Fruit fly (Drosophila melanogaster) whole organism, embryonic: Measurements from ENCODE around the gene IntS6.
A peak's percentile ranks its signal among the peaks of the same experiment; 100 is the strongest.

Experiments
- CG10431 ChIP-seq: fragments of 200-800 bp; sonication (Bioruptor generic); optimal IDR thresholded peaks from 3 replicates; lab custom pipeline; 2018; ENCODE audit warnings: missing biosample characterization, mild to moderate bottlenecking, missing genetic modification characterization
- CG12219 ChIP-seq: fragments of 200-800 bp; sonication (Bioruptor generic); optimal IDR thresholded peaks from 3 replicates; lab custom pipeline; 2018; ENCODE audit warnings: missing biosample characterization, mild to moderate bottlenecking, missing genetic modification characterization
- CG12744 ChIP-seq: fragments of 200-800 bp; sonication (Bioruptor generic); optimal IDR thresholded peaks from 2 replicates; lab custom pipeline; 2016; ENCODE audit warnings: missing biosample characterization, missing genetic modification characterization
- CG13287 ChIP-seq: fragments of 200-800 bp; sonication (Bioruptor generic); IDR thresholded peaks from 2 replicates; pipeline ENCODE4 v1.3.6; 2022; ENCODE audit warnings: missing biosample characterization, missing genetic modification characterization; ENCODE audit not compliant: partially characterized antibody
- CG13624 ChIP-seq: fragments of 200-800 bp; sonication (Bioruptor generic); optimal IDR thresholded peaks from 2 replicates; lab custom pipeline; 2016; ENCODE audit warnings: missing biosample characterization, missing genetic modification characterization
- CG14014 ChIP-seq: fragments of 200-800 bp; sonication (Bioruptor generic); IDR thresholded peaks from 2 replicates; pipeline ENCODE4 v1.3.6; 2022; ENCODE audit warnings: missing biosample characterization, missing genetic modification characterization
- CG15073 ChIP-seq: fragments of 200-800 bp; sonication (Bioruptor generic); optimal IDR thresholded peaks from 2 replicates; lab custom pipeline; 2016; ENCODE audit warnings: missing biosample characterization, missing genetic modification characterization
- CG15514 ChIP-seq: fragments of 200-800 bp; sonication (Bioruptor generic); optimal IDR thresholded peaks from 3 replicates; lab custom pipeline; 2017; ENCODE audit warnings: missing biosample characterization, missing genetic modification characterization, mild to moderate bottlenecking, moderate library complexity, missing genetic modification reagents
- CG16779 ChIP-seq: fragments of 200-800 bp; sonication (Bioruptor generic); IDR thresholded peaks from 2 replicates; pipeline ENCODE4 v1.3.6; 2022; ENCODE audit warnings: missing biosample characterization, missing genetic modification characterization
- CG16815 ChIP-seq: fragments of 200-800 bp; sonication (Bioruptor generic); optimal IDR thresholded peaks from 3 replicates; lab custom pipeline; 2017; ENCODE audit warnings: missing biosample characterization, mild to moderate bottlenecking, missing genetic modification characterization
- CG17385 ChIP-seq: fragments of 200-800 bp; sonication (Bioruptor generic); optimal IDR thresholded peaks from 3 replicates; lab custom pipeline; 2018; ENCODE audit warnings: missing biosample characterization, mild to moderate bottlenecking, missing genetic modification characterization
- CG18011 ChIP-seq: fragments of 200-800 bp; sonication (Bioruptor generic); optimal IDR thresholded peaks from 2 replicates; lab custom pipeline; 2017; ENCODE audit warnings: missing biosample characterization, missing genetic modification characterization, mild to moderate bottlenecking, moderate library complexity, missing genotype
- CG33557 ChIP-seq: fragments of 200-800 bp; sonication (Bioruptor generic); optimal IDR thresholded peaks from 2 replicates; lab custom pipeline; 2019; ENCODE audit warnings: missing biosample characterization, mild to moderate bottlenecking, missing genetic modification characterization, moderate library complexity
- CG34224 ChIP-seq: fragments of 200-800 bp; sonication (Bioruptor generic); IDR thresholded peaks from 3 replicates; pipeline ENCODE4 v1.3.6; 2022; ENCODE audit warnings: missing biosample characterization, missing genetic modification characterization; ENCODE audit not compliant: partially characterized antibody
- CG3847 ChIP-seq: fragments of 200-800 bp; sonication (Bioruptor generic); IDR thresholded peaks from 2 replicates; pipeline ENCODE4 v1.3.6; 2022; ENCODE audit warnings: missing biosample characterization, missing genetic modification characterization
- CG4820 ChIP-seq: fragments of 200-800 bp; sonication (Bioruptor generic); optimal IDR thresholded peaks from 3 replicates; lab custom pipeline; 2016; ENCODE audit warnings: missing biosample characterization, missing genetic modification characterization
- CG5180 ChIP-seq: fragments of 200-800 bp; sonication (Bioruptor generic); optimal IDR thresholded peaks from 3 replicates; lab custom pipeline; 2017; ENCODE audit warnings: missing biosample characterization, missing genetic modification characterization, mild to moderate bottlenecking, moderate library complexity, missing genetic modification reagents
- CG6813 ChIP-seq: fragments of 200-800 bp; sonication (Bioruptor generic); optimal IDR thresholded peaks from 2 replicates; lab custom pipeline; 2017; ENCODE audit warnings: missing biosample characterization, missing genetic modification characterization, mild to moderate bottlenecking, moderate library complexity, missing genetic modification reagents
- CG6854 ChIP-seq: fragments of 200-800 bp; sonication (Bioruptor generic); optimal IDR thresholded peaks from 3 replicates; lab custom pipeline; 2017; ENCODE audit warnings: missing biosample characterization, mild to moderate bottlenecking, missing genetic modification characterization
- CHES-1-like ChIP-seq: fragments of 200-800 bp; sonication (Bioruptor generic); optimal IDR thresholded peaks from 2 replicates; lab custom pipeline; 2016; ENCODE audit warnings: missing biosample characterization, missing genetic modification characterization
- Dref ChIP-seq: fragments of 200-800 bp; sonication (Bioruptor generic); IDR thresholded peaks from 2 replicates; pipeline ENCODE4 v1.3.6; 2022; ENCODE audit warnings: missing biosample characterization, missing genetic modification characterization
- GATAe ChIP-seq: fragments of 200-800 bp; sonication (Bioruptor generic); conservative IDR thresholded peaks from 2 replicates; pipeline ENCODE4 v1.3.6; 2022; ENCODE audit warnings: missing biosample characterization, missing genetic modification characterization
- HmgZ ChIP-seq: fragments of 200-800 bp; sonication (Bioruptor generic); optimal IDR thresholded peaks from 2 replicates; lab custom pipeline; 2018; ENCODE audit warnings: missing biosample characterization, mild to moderate bottlenecking, missing genetic modification characterization
- Neu2 ChIP-seq: fragments of 200-800 bp; sonication (Bioruptor generic); optimal IDR thresholded peaks from 3 replicates; lab custom pipeline; 2016; ENCODE audit warnings: missing biosample characterization, missing genetic modification characterization, borderline replicate concordance
- Sox102F ChIP-seq: fragments of 200-800 bp; sonication (Bioruptor generic); optimal IDR thresholded peaks from 2 replicates; lab custom pipeline; 2018; ENCODE audit warnings: missing biosample characterization, mild to moderate bottlenecking, missing genetic modification characterization, moderate library complexity
- Tbp ChIP-seq: fragments of >200 bp; optimal IDR thresholded peaks from 2 replicates; lab custom pipeline; 2018; ENCODE audit warnings: missing biosample characterization, missing genetic modification characterization
- Trl ChIP-seq, 3 experiments: fragments of >200 bp in 2 of 3; fragments of 200-800 bp in 1 of 3; sonication (Bioruptor generic) in 1 of 3; optimal IDR thresholded peaks; 2 replicates in 1 of 3; 3 replicates in 2 of 3; lab custom pipeline; 2016 to 2017; ENCODE audit warnings: missing biosample characterization in 1 of 3, missing genetic modification characterization in 1 of 3
- ac ChIP-seq: fragments of 200-800 bp; sonication (Bioruptor generic); optimal IDR thresholded peaks from 3 replicates; lab custom pipeline; 2017; ENCODE audit warnings: missing biosample characterization, mild to moderate bottlenecking, missing genetic modification characterization
- bsh ChIP-seq, 2 experiments: fragments of 200-800 bp; sonication (Bioruptor generic); optimal IDR thresholded peaks; 2 replicates each; lab custom pipeline; 2017 to 2018; ENCODE audit warnings: mild to moderate bottlenecking in 2 of 2, missing biosample characterization in 2 of 2, missing genetic modification characterization in 2 of 2, moderate library complexity in 1 of 2
- dan ChIP-seq: fragments of 200-800 bp; sonication (Bioruptor generic); IDR thresholded peaks from 2 replicates; pipeline ENCODE4 v1.3.6; 2022; ENCODE audit warnings: missing biosample characterization, missing genetic modification characterization
- dmrt11E ChIP-seq: fragments of 200-800 bp; sonication (Bioruptor generic); optimal IDR thresholded peaks from 3 replicates; lab custom pipeline; 2018; ENCODE audit warnings: missing biosample characterization, mild to moderate bottlenecking, missing genetic modification characterization, moderate library complexity
- ems ChIP-seq: fragments of 200-800 bp; sonication (Bioruptor generic); optimal IDR thresholded peaks from 3 replicates; lab custom pipeline; 2016; ENCODE audit warnings: missing biosample characterization, missing genetic modification characterization
- eyg ChIP-seq: fragments of 200-800 bp; sonication (Bioruptor generic); optimal IDR thresholded peaks from 3 replicates; lab custom pipeline; 2016; ENCODE audit warnings: missing biosample characterization, missing genetic modification characterization
- fd96Cb ChIP-seq: fragments of 200-800 bp; sonication (Bioruptor generic); optimal IDR thresholded peaks from 2 replicates; lab custom pipeline; 2018; ENCODE audit warnings: missing biosample characterization, mild to moderate bottlenecking, missing genetic modification characterization, moderate library complexity
- ftz-f1 ChIP-seq: fragments of 200-800 bp; sonication (Bioruptor generic); optimal IDR thresholded peaks from 2 replicates; lab custom pipeline; 2016; ENCODE audit warnings: missing biosample characterization, missing genetic modification characterization
- gcm ChIP-seq: fragments of 200-800 bp; sonication (Bioruptor generic); optimal IDR thresholded peaks from 2 replicates; lab custom pipeline; 2019; ENCODE audit warnings: missing biosample characterization, mild to moderate bottlenecking, missing genetic modification characterization, moderate library complexity
- gsb-n ChIP-seq: fragments of 200-800 bp; sonication (Bioruptor generic); optimal IDR thresholded peaks from 3 replicates; lab custom pipeline; 2018; ENCODE audit warnings: missing biosample characterization, mild to moderate bottlenecking, missing genetic modification characterization
- gt ChIP-seq: fragments of 200-800 bp; sonication (Bioruptor generic); IDR thresholded peaks from 2 replicates; pipeline ENCODE4 v1.3.6; 2022; ENCODE audit warnings: missing biosample characterization, missing genetic modification characterization
- mld ChIP-seq: fragments of 200-800 bp; sonication (Bioruptor generic); IDR thresholded peaks from 3 replicates; pipeline ENCODE4 v1.3.6; 2022; ENCODE audit warnings: missing biosample characterization, missing genetic modification characterization; ENCODE audit not compliant: partially characterized antibody
- otp ChIP-seq: fragments of 200-800 bp; sonication (Bioruptor generic); IDR thresholded peaks from 3 replicates; pipeline ENCODE4, ENCODE4 v1.3.6; 2022; ENCODE audit warnings: missing biosample characterization, missing genetic modification characterization
- p53 ChIP-seq: fragments of 200-800 bp; sonication (Bioruptor generic); optimal IDR thresholded peaks from 2 replicates; lab custom pipeline; 2016; ENCODE audit warnings: missing biosample characterization, missing genetic modification characterization
- scrt ChIP-seq: fragments of 200-800 bp; sonication (Bioruptor generic); optimal IDR thresholded peaks from 2 replicates; lab custom pipeline; 2018; ENCODE audit warnings: missing biosample characterization, mild to moderate bottlenecking, missing genetic modification characterization, moderate library complexity
- sisA ChIP-seq: fragments of 200-800 bp; sonication (Bioruptor generic); IDR thresholded peaks from 2 replicates; pipeline ENCODE4 v1.3.6; 2022; ENCODE audit warnings: missing biosample characterization, missing genetic modification characterization
- slbo ChIP-seq: fragments of 200-800 bp; sonication (Bioruptor generic); IDR thresholded peaks from 2 replicates; pipeline ENCODE4 v1.3.6; 2022; ENCODE audit warnings: missing biosample characterization, missing genetic modification characterization
- sna ChIP-seq: fragments of 200-800 bp; sonication (Bioruptor generic); IDR thresholded peaks from 2 replicates; pipeline ENCODE4 v1.3.6; 2022; ENCODE audit warnings: missing biosample characterization, missing genetic modification characterization; ENCODE audit not compliant: partially characterized antibody
- so ChIP-seq: fragments of 200-800 bp; sonication (Bioruptor generic); IDR thresholded peaks from 3 replicates; pipeline ENCODE4 v1.3.6; 2022; ENCODE audit warnings: missing biosample characterization, missing genetic modification characterization
- tx ChIP-seq: fragments of 200-800 bp; sonication (Bioruptor generic); optimal IDR thresholded peaks from 2 replicates; lab custom pipeline; 2016; ENCODE audit warnings: missing biosample characterization, missing genetic modification characterization

The IntS6 gene

DNA sequence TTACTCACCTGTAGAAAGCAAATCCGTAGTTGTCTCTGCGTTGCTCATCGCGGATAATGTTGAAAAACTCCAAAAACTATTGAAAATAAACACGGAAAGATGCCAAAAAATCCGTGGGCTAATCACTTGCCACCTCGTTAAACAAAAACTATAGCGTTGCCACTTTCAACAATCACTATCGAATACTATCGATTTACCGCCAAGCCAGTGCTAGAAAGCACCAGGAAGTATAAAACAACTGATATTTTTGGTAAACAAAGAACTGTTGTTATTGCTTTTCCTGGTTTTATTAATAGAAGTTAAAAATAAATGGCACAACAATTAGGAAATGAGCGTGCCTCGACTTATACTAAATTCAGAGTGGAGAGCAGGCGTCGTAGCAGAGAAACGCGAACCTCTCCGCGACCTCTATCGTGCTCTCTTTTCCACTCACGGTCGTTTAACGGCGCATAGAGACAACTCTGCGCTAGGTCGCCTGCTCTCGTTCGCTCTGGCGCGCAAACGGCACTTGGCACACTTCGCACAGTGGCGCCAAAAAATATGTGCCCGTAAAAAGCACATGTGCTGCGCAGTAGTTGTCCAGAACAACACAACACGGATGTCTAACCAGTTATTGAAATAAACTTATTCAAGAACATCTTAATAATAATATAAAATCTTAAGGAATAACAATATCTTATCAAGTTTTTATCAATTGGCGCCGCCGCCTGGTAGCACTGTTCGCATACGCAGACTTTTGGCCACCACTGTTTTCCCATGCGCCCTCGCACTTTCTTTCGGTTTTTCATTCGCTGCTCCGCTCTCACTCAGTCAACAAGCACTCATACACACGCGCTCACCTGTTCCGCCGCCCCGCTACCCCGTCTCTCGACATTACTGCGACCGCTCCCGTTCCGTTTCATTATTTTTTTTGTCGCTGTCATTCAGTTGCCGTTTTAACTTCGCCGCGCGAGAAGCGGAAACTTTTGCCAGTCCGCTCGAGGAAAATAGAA, 8.1 kb upstream of the IntS6 start, which contains the start of the genes lin-52 and CG15771 (continued):
- peak; percentile 95 for TF ChIP-seq CG6854 (GFP tag; lab: Kevin White, UChicago)
- peak; percentile 18 for TF ChIP-seq p53 (GFP tag; lab: Kevin White, UChicago)
- TF ChIP-seq Sox102F (GFP tag; lab: Kevin White, UChicago), result peak; percentile 89
- TF ChIP-seq CG33557 (GFP tag; lab: Kevin White, UChicago), result peak; percentile 94
- peak; percentile 89 for TF ChIP-seq CG15514 (GFP tag; lab: Kevin White, UChicago)
- TF ChIP-seq gcm, result peak; percentile 95
- peak; percentile 74 for TF ChIP-seq ems (GFP tag; lab: Kevin White, UChicago)
- TF ChIP-seq sna (GFP tag; lab: Robert Waterston, UW), result 0 out of 2 replicates have a peak, but pooled peaks have one; percentile 15
- no peak for TF ChIP-seq eyg
- peak; percentile 92 for TF ChIP-seq fd96Cb (tag; lab: Kevin White, UChicago)
- peak; percentile 96 for TF ChIP-seq CG14014 (GFP tag; lab: Robert Waterston, UW)
- peak; percentile 67 for TF ChIP-seq CG13287
- TF ChIP-seq CG10431, result peak; percentile 87
- peak; percentile 93 for TF ChIP-seq CG17385 (GFP tag; lab: Kevin White, UChicago)
- TF ChIP-seq mld, result no peak
- peak; percentile 86 for TF ChIP-seq dan
- TF ChIP-seq CG13624 (GFP tag; lab: Kevin White, UChicago), result peak; percentile 78
- TF ChIP-seq so (GFP tag; lab: Robert Waterston, UW), result peak; percentile 95
- TF ChIP-seq CG12744, result peak; percentile 38
- TF ChIP-seq slbo (GFP tag; lab: Robert Waterston, UW), result peak; percentile 96
- TF ChIP-seq otp (GFP tag; lab: Robert Waterston, UW), result peak; percentile 87
- TF ChIP-seq CG16815 (GFP tag; lab: Kevin White, UChicago), result peak; percentile 94
- TF ChIP-seq Neu2, result no peak
- TF ChIP-seq sisA, result peak; percentile 97
- TF ChIP-seq CG6813, result peak; percentile 94
- TF ChIP-seq Tbp, result no peak
- TF ChIP-seq tx, result peak; percentile 35
- peak; percentile 86 for TF ChIP-seq GATAe (GFP tag; lab: Robert Waterston, UW)
- TF ChIP-seq scrt (GFP tag; lab: Kevin White, UChicago), result peak; percentile 92
- TF ChIP-seq CG34224, result peak; percentile 64; the same call in 2 of the 3 replicates
- TF ChIP-seq CG4820 (GFP tag; lab: Kevin White, UChicago), result peak; percentile 86
- peak; percentile 81 for TF ChIP-seq ac (GFP tag; lab: Kevin White, UChicago)
- peak; percentile 89 for TF ChIP-seq CG16779 (GFP tag; lab: Robert Waterston, UW)
- peak; percentile 95 for TF ChIP-seq bsh (GFP tag; optimal IDR thresholded peaks at IDR 0.05; lab: Kevin White, UChicago)
- peak; percentile 77 for TF ChIP-seq gt
- TF ChIP-seq HmgZ (tag; lab: Kevin White, UChicago), result peak; percentile 94
- TF ChIP-seq CG5180 (GFP tag; lab: Kevin White, UChicago), result peak; percentile 88
- TF ChIP-seq gsb-n (tag; lab: Kevin White, UChicago), result peak; percentile 91
- TF ChIP-seq Trl (optimal IDR thresholded peaks at IDR 0.05; lab: Kevin White, UChicago), result peak; percentile 61 to 81
- peak; percentile 27 for TF ChIP-seq Trl (GFP tag; optimal IDR thresholded peaks at IDR 0.05; lab: Kevin White, UChicago)
- TF ChIP-seq CG12219 (GFP tag; lab: Kevin White, UChicago), result peak; percentile 92
- TF ChIP-seq CG3847 (GFP tag; lab: Robert Waterston, UW), result peak; percentile 96
- peak; percentile 33 for TF ChIP-seq CHES-1-like (GFP tag; lab: Kevin White, UChicago)
- peak; percentile 86 for TF ChIP-seq dmrt11E (tag; lab: Kevin White, UChicago)
- peak; percentile 69 for TF ChIP-seq Dref (GFP tag; lab: Robert Waterston, UW)
- TF ChIP-seq CG15073, result peak; percentile 80
- peak; percentile 79 for TF ChIP-seq CG18011 (GFP tag; lab: Kevin White, UChicago)
- peak; percentile 47 for TF ChIP-seq ftz-f1
